Worm (Caenorhabditis elegans) whole organism, L4 larva: ENCODE data around the gene pigs-1.

Experiments used
- F10B5.3 ChIP-seq: sonication (generic microtip); optimal IDR thresholded peaks from 2 replicates; lab custom pipeline; 2016; ENCODE audit warnings: mild to moderate bottlenecking, missing genetic modification characterization, missing compliant biosample characterization
- F49E8.2 ChIP-seq: sonication (generic microtip); optimal IDR thresholded peaks from 2 replicates; lab custom pipeline; 2016; ENCODE audit warnings: missing compliant biosample characterization, mild to moderate bottlenecking, missing genetic modification characterization, borderline replicate concordance
- R02D3.7 ChIP-seq: fragments of 150-350 bp; sonication (generic microtip); optimal IDR thresholded peaks from 3 replicates; lab custom pipeline; 2014; ENCODE audit warnings: missing biosample characterization, missing genetic modification characterization
- T20F7.1 ChIP-seq: fragments of 200-800 bp; sonication (Bioruptor generic); optimal IDR thresholded peaks from 2 replicates; lab custom pipeline; 2018; ENCODE audit warnings: mild to moderate bottlenecking, missing genetic modification characterization, missing compliant biosample characterization
- T26A8.4 ChIP-seq: fragments of 200-800 bp; sonication (Bioruptor generic); IDR thresholded peaks from 2 replicates; pipeline ENCODE4 v1.3.6; 2022; ENCODE audit warnings: missing genetic modification characterization, missing compliant biosample characterization
- ZK546.5 ChIP-seq, 2 experiments: sonication (generic microtip); optimal IDR thresholded peaks; 2 replicates each; lab custom pipeline; 2017; ENCODE audit warnings: missing biosample characterization in 2 of 2, missing genetic modification characterization in 2 of 2
- ceh-32 ChIP-seq: sonication (generic microtip); optimal IDR thresholded peaks from 2 replicates; lab custom pipeline; 2016; ENCODE audit warnings: mild to moderate bottlenecking, missing genetic modification characterization, missing compliant biosample characterization; ENCODE audit not compliant: poor library complexity
- ceh-44 ChIP-seq: fragments of 200-800 bp; sonication (Bioruptor generic); IDR thresholded peaks from 2 replicates; pipeline ENCODE4 v1.3.6; 2022; ENCODE audit warnings: missing genetic modification reagents, missing genetic modification characterization, missing compliant biosample characterization
- ceh-82 ChIP-seq: sonication (generic microtip); optimal IDR thresholded peaks from 2 replicates; lab custom pipeline; 2017; ENCODE audit warnings: missing biosample characterization, missing genetic modification characterization
- daf-16 ChIP-seq, 3 experiments: sonication (generic microtip); optimal IDR thresholded peaks; 2 replicates each; lab custom pipeline; 2016 to 2017; ENCODE audit warnings: missing genetic modification characterization in 3 of 3, missing genetic modification reagents in 3 of 3, mild to moderate bottlenecking in 2 of 3, missing compliant biosample characterization in 2 of 3, missing biosample characterization in 1 of 3, moderate library complexity in 1 of 3
- dmd-6 ChIP-seq: fragments of 200-800 bp; sonication (Bioruptor generic); IDR thresholded peaks from 2 replicates; pipeline ENCODE4 v1.3.6; 2022; ENCODE audit warnings: missing genetic modification reagents, missing genetic modification characterization, missing compliant biosample characterization
- dmd-8 ChIP-seq: fragments of 200-800 bp; sonication (Bioruptor generic); IDR thresholded peaks from 2 replicates; pipeline ENCODE4 v1.3.6; 2022; ENCODE audit warnings: missing genetic modification characterization, missing compliant biosample characterization
- dpl-1 ChIP-seq: fragments of 150-350 bp; optimal IDR thresholded peaks from 2 replicates; lab custom pipeline; 2014; ENCODE audit warnings: missing biosample characterization, missing genetic modification reagents, missing genetic modification characterization
- duxl-1 ChIP-seq: sonication (generic microtip); optimal IDR thresholded peaks from 2 replicates; lab custom pipeline; 2016; ENCODE audit warnings: mild to moderate bottlenecking, missing genetic modification characterization, moderate library complexity, missing compliant biosample characterization; ENCODE audit not compliant: poor library complexity
- dve-1 ChIP-seq: sonication (generic microtip); optimal IDR thresholded peaks from 2 replicates; lab custom pipeline; 2017; ENCODE audit warnings: antibody characterized with exemption, mild to moderate bottlenecking, missing genetic modification characterization, missing compliant biosample characterization; ENCODE audit not compliant: insufficient read depth
- hlh-11 ChIP-seq: fragments of 200-800 bp; sonication (Bioruptor generic); optimal IDR thresholded peaks from 2 replicates; lab custom pipeline; 2018; ENCODE audit warnings: mild to moderate bottlenecking, missing genetic modification characterization, missing compliant biosample characterization
- jun-1 ChIP-seq: fragments of 150-350 bp; optimal IDR thresholded peaks from 2 replicates; lab custom pipeline; 2014; ENCODE audit warnings: missing biosample characterization, missing genetic modification reagents, missing genetic modification characterization
- lim-7 ChIP-seq: fragments of 200-800 bp; sonication (Bioruptor generic); IDR thresholded peaks from 2 replicates; pipeline ENCODE4 v1.3.6; 2022; ENCODE audit warnings: missing genetic modification characterization, missing compliant biosample characterization
- lin-15B ChIP-seq: fragments of 150-350 bp; sonication (generic microtip); optimal IDR thresholded peaks from 3 replicates; lab custom pipeline; 2014; ENCODE audit warnings: missing biosample characterization, missing genetic modification characterization
- nhr-111 ChIP-seq: fragments of 200-800 bp; sonication (Bioruptor generic); optimal IDR thresholded peaks from 2 replicates; lab custom pipeline; 2018; ENCODE audit warnings: mild to moderate bottlenecking, missing genetic modification characterization, missing compliant biosample characterization
- nhr-237 ChIP-seq: sonication (generic microtip); optimal IDR thresholded peaks from 2 replicates; lab custom pipeline; 2017; ENCODE audit warnings: missing biosample characterization, missing genetic modification characterization
- nhr-25 ChIP-seq: sonication (generic microtip); optimal IDR thresholded peaks from 2 replicates; lab custom pipeline; 2017; ENCODE audit warnings: missing genetic modification characterization, mild to moderate bottlenecking, missing compliant biosample characterization, antibody characterized with exemption, moderate library complexity, borderline replicate concordance; ENCODE audit not compliant: insufficient read depth
- nhr-41 ChIP-seq: fragments of 200-800 bp; sonication (Bioruptor generic); IDR thresholded peaks from 2 replicates; pipeline ENCODE4 v1.3.6; 2022; ENCODE audit warnings: missing genetic modification reagents, missing genetic modification characterization, missing compliant biosample characterization
- nhr-42 ChIP-seq: fragments of 200-800 bp; sonication (Bioruptor generic); IDR thresholded peaks from 2 replicates; pipeline ENCODE4 v1.3.6; 2022; ENCODE audit warnings: missing genetic modification characterization, missing compliant biosample characterization
- nhr-48 ChIP-seq: sonication (generic microtip); optimal IDR thresholded peaks from 2 replicates; lab custom pipeline; 2016; ENCODE audit warnings: mild to moderate bottlenecking, missing genetic modification characterization, missing compliant biosample characterization
- nhr-6 ChIP-seq: fragments of 150-350 bp; optimal IDR thresholded peaks from 2 replicates; lab custom pipeline; 2014; ENCODE audit warnings: missing biosample characterization, missing genetic modification characterization
- nhr-76 ChIP-seq: fragments of 150-350 bp; optimal IDR thresholded peaks from 2 replicates; lab custom pipeline; 2014; ENCODE audit warnings: missing biosample characterization, missing genetic modification characterization
- php-3 ChIP-seq: fragments of 200-800 bp; sonication (Bioruptor generic); IDR thresholded peaks from 2 replicates; pipeline ENCODE4 v1.3.6; 2022; ENCODE audit warnings: missing genetic modification reagents, missing genetic modification characterization, missing compliant biosample characterization
- rbr-2 ChIP-seq: sonication (generic microtip); optimal IDR thresholded peaks from 2 replicates; lab custom pipeline; 2016; ENCODE audit warnings: missing genotype, missing genetic modification characterization, missing compliant biosample characterization
- sdz-12 ChIP-seq: fragments of 200-800 bp; sonication (Bioruptor generic); optimal IDR thresholded peaks from 2 replicates; lab custom pipeline; 2018; ENCODE audit warnings: mild to moderate bottlenecking, missing genetic modification characterization, missing compliant biosample characterization
- set-16 ChIP-seq: fragments of 200-800 bp; sonication (Bioruptor generic); IDR thresholded peaks from 2 replicates; pipeline ENCODE4 v1.3.6; 2022; ENCODE audit warnings: missing genetic modification reagents, missing genetic modification characterization, missing compliant biosample characterization
- spr-3 ChIP-seq: fragments of 200-800 bp; sonication (Bioruptor generic); optimal IDR thresholded peaks from 2 replicates; lab custom pipeline; 2018; ENCODE audit warnings: mild to moderate bottlenecking, missing genetic modification characterization, missing compliant biosample characterization
- unc-39 ChIP-seq: sonication (generic microtip); optimal IDR thresholded peaks from 2 replicates; lab custom pipeline; 2017; ENCODE audit warnings: missing biosample characterization, missing genetic modification characterization
- unc-62 ChIP-seq, 3 experiments: fragments of 150-350 bp in 1 of 3; sonication (generic microtip); optimal IDR thresholded peaks in 2 of 3; peaks in 1 of 3; 1 replicate in 1 of 3; 2 replicates in 2 of 3; lab custom pipeline; 2014 to 2017; ENCODE audit warnings: missing biosample characterization in 3 of 3, missing genetic modification characterization in 3 of 3, missing genetic modification reagents in 3 of 3, missing genotype in 1 of 3

Gene pigs-1

DNA sequence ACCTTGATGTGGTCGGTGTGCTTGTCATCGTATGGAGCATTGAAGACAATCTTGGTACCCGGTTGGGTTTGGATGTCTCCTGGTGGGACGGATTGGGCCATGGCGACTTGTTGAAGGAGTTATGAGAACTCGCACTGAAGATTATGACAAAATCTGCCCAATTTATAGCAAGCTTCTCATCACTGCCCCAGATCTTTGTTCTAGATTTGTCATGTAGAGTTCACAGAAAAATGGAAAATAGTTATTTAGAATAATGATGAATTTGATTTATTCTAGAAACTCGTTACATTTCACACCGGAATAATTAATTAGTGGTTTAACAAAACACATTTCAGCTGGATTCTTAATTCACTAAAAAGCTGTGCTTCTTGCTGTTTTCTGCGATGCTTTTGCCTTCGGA, 5.2 kb downstream of the pigs-1 start, which contains the start of gene msp-38:
Gene msp-38 (minus strand): TSS at position 101 of the 400 bp plus-strand sequence.
- TF ChIP-seq unc-39 (no peak), set-16 (no peak)

DNA sequence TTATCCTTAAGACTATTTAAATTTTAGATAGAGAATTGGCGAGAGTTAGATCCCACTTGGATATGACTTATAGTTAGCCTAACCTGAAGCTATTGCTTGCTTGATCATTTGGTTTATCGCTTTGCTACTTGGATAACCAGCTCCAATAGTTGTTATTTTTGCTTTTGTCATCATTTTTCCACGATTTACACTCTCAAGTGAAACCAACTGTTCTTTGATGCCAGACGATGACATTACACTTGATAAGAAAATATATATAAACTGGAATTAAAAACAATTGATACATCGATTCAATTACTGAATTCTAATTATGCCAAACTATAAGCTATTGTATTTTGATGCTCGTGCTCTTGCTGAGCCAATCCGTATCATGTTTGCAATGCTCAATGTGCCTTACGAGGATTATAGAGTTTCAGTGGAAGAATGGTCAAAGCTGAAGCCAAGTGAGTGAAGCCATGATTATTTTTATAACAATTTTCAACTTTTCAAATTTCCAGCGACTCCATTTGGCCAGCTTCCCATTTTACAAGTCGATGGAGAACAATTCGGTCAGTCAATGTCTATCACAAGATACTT, 6.8 kb downstream of the pigs-1 start, which contains the start of the genes gst-2, gst-4 and dhs-12:
Gene gst-2 (minus strand): TSS at position 132 of the 576 bp plus-strand sequence.
Gene gst-4 (plus strand): TSS at position 296 of the 576 bp plus-strand sequence.
Gene dhs-12 (plus strand): TSS at position 526 of the 576 bp plus-strand sequence.
- TF ChIP-seq dve-1 (tag; lab: Kevin White, UChicago) = peak; percentile 9
- no peak for TF ChIP-seq php-3 (GFP tag; lab: Robert Waterston, UW)
- no peak for TF ChIP-seq duxl-1
- no peak for TF ChIP-seq ceh-82
- no peak for TF ChIP-seq dmd-8
- TF ChIP-seq rbr-2 (tag; lab: Kevin White, UChicago) = no peak
- no peak for TF ChIP-seq lim-7
- no peak for TF ChIP-seq R02D3.7
- TF ChIP-seq T20F7.1 (GFP tag; lab: Kevin White, UChicago) = no peak
- TF ChIP-seq sdz-12 (GFP tag; lab: Kevin White, UChicago) = no peak
- TF ChIP-seq F10B5.3 (tag; lab: Kevin White, UChicago) = no peak
- no peak for TF ChIP-seq nhr-237 (tag; lab: Kevin White, UChicago)
- TF ChIP-seq T26A8.4 (GFP tag; lab: Robert Waterston, UW) = no peak
- no peak for TF ChIP-seq ceh-32 (tag; lab: Kevin White, UChicago)
- no peak for TF ChIP-seq dpl-1 (GFP tag; lab: Kevin White, UChicago)
- no peak for TF ChIP-seq nhr-25 (tag; lab: Kevin White, UChicago)
- no peak for TF ChIP-seq lin-15B (tag; lab: Kevin White, UChicago)
- TF ChIP-seq daf-16 (GFP tag; optimal IDR thresholded peaks at IDR 0.05; lab: Kevin White, UChicago) = no peak
- TF ChIP-seq daf-16 (tag; optimal IDR thresholded peaks at IDR 0.05; lab: Kevin White, UChicago) = peak; percentile 59

ce11 chrIV:10140143-10140542, 8.7 kb downstream of the pigs-1 start, which contains the start of gene gst-3:
Gene gst-3, minus strand, starts transcription at chrIV:10140243.
- TF ChIP-seq nhr-48 (tag; lab: Kevin White, UChicago) (no peak), hlh-11 (tag; lab: Kevin White, UChicago) (no peak), unc-62 (GFP tag; optimal IDR thresholded peaks at IDR 0.05 in 1 of 2; lab: Kevin White, UChicago) (peak in 1 of 2 experiments; percentile 23), unc-62 (tag; optimal IDR thresholded peaks at IDR 0.05; lab: Kevin White, UChicago) (no peak)

DNA sequence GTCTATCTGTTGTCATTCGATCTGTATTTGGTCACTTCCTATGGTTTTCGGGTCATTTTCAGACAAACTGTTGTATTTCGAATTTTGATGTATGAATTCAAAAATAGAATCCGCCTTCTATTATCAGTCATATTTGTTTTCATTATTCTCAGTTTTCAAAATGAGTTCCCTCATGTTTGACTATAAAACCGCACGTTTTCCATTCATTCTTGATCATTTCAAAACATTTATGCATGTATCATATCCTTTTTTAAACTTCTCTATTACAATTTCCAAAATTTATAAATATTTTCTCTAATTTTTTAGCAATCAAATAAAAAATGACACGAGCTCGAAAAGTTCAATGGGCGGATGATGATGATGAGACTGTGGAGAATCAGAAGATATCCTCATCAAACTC, 11.0 kb downstream of the pigs-1 start, which contains the start of gene K08F4.12:
Gene K08F4.12 (plus strand): TSS at position 301 of the 400 bp plus-strand sequence.
- TF ChIP-seq nhr-41 = no peak

DNA sequence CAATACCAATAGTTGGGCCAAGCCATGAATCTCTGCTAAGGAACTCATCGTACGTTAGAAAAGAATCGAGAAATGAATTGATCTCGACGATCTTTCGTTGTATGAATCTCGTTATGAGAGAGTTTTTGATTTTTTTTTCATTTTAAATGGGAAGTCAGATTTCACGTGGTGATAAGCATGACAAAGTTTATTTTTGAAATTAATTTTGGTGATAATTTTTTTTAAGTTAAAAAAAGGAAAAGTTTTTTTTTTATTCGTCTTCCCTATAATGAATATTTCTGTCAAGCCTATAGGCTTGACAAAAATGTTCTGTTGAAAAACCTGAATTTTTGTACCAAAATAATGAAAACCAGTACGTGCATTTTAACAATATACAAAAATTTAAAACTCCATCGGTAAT, 13.0 kb downstream of the pigs-1 start, which contains the start of gene K08F4.5:
Gene K08F4.5 (minus strand): TSS at position 101 of the 400 bp plus-strand sequence.
- TF ChIP-seq ceh-44 (GFP tag; lab: Robert Waterston, UW) = no peak
- TF ChIP-seq jun-1 (tag; lab: Kevin White, UChicago) = no peak
- TF ChIP-seq dmd-6 = no peak
- no peak for TF ChIP-seq spr-3 (GFP tag; lab: Kevin White, UChicago)
- TF ChIP-seq nhr-76 (tag; lab: Kevin White, UChicago) = no peak
- TF ChIP-seq F49E8.2 = no peak
- TF ChIP-seq ZK546.5 (tag; optimal IDR thresholded peaks at IDR 0.05; lab: Kevin White, UChicago) = no peak
- no peak for TF ChIP-seq nhr-42 (GFP tag; lab: Robert Waterston, UW)
- TF ChIP-seq nhr-111 (GFP tag; lab: Kevin White, UChicago) = no peak
- TF ChIP-seq set-16 = no peak
- no peak for TF ChIP-seq lin-15B (tag; lab: Kevin White, UChicago)
- TF ChIP-seq nhr-6 = no peak
- TF ChIP-seq, all 104 proteins: peak for 0
